Worm (Caenorhabditis elegans) whole organism, L4 larva: ENCODE data around the gene mrp-2.

Source experiments
- F26F4.8 ChIP-seq: fragments of 200-800 bp; sonication (Bioruptor generic); conservative IDR thresholded peaks from 2 replicates; pipeline ENCODE4 v1.3.6; 2022; ENCODE audit warnings: missing genetic modification characterization, missing compliant biosample characterization
- R02D3.7 ChIP-seq: fragments of 150-350 bp; sonication (generic microtip); optimal IDR thresholded peaks from 3 replicates; lab custom pipeline; 2014; ENCODE audit warnings: missing biosample characterization, missing genetic modification characterization
- Y75B8A.6 ChIP-seq: fragments of 200-800 bp; sonication (Bioruptor generic); IDR thresholded peaks from 2 replicates; pipeline ENCODE4 v1.3.6; 2022; ENCODE audit warnings: missing genetic modification reagents, missing genetic modification characterization, missing compliant biosample characterization
- aha-1 ChIP-seq: fragments of 150-350 bp; peaks from one replicate; lab custom pipeline; 2014; ENCODE audit warnings: missing biosample characterization, missing genetic modification characterization
- aly-2 ChIP-seq: sonication (generic microtip); optimal IDR thresholded peaks from 2 replicates; lab custom pipeline; 2018; ENCODE audit warnings: missing biosample characterization, missing genetic modification characterization
- arid-1 ChIP-seq: fragments of 200-800 bp; sonication (Bioruptor generic); conservative IDR thresholded peaks from 2 replicates; pipeline ENCODE4 v1.3.6; 2022; ENCODE audit warnings: missing genetic modification reagents, missing genetic modification characterization, missing compliant biosample characterization
- ceh-28 ChIP-seq: fragments of 150-350 bp; optimal IDR thresholded peaks from 2 replicates; lab custom pipeline; 2014; ENCODE audit warnings: missing biosample characterization, missing genetic modification reagents, missing genetic modification characterization
- ceh-82 ChIP-seq: sonication (generic microtip); optimal IDR thresholded peaks from 2 replicates; lab custom pipeline; 2017; ENCODE audit warnings: missing biosample characterization, missing genetic modification characterization
- ces-1 ChIP-seq: fragments of 150-350 bp; sonication (generic microtip); optimal IDR thresholded peaks from 4 replicates; lab custom pipeline; 2014; ENCODE audit warnings: missing biosample characterization, missing genetic modification reagents, missing genetic modification characterization
- cey-2 ChIP-seq: sonication (generic microtip); optimal IDR thresholded peaks from 3 replicates; lab custom pipeline; 2017; ENCODE audit warnings: missing genetic modification characterization, mild to moderate bottlenecking, missing compliant biosample characterization, antibody characterized with exemption, borderline replicate concordance; ENCODE audit not compliant: insufficient read depth
- daf-12 ChIP-seq: fragments of 150-350 bp; optimal IDR thresholded peaks from 2 replicates; lab custom pipeline; 2014; ENCODE audit warnings: missing biosample characterization, missing genetic modification reagents, missing genetic modification characterization
- daf-16 ChIP-seq, 3 experiments: sonication (generic microtip); optimal IDR thresholded peaks; 2 replicates each; lab custom pipeline; 2016 to 2017; ENCODE audit warnings: missing genetic modification characterization in 3 of 3, missing genetic modification reagents in 3 of 3, mild to moderate bottlenecking in 2 of 3, missing compliant biosample characterization in 2 of 3, missing biosample characterization in 1 of 3, moderate library complexity in 1 of 3
- dmd-6 ChIP-seq: fragments of 200-800 bp; sonication (Bioruptor generic); IDR thresholded peaks from 2 replicates; pipeline ENCODE4 v1.3.6; 2022; ENCODE audit warnings: missing genetic modification reagents, missing genetic modification characterization, missing compliant biosample characterization
- dmd-8 ChIP-seq: fragments of 200-800 bp; sonication (Bioruptor generic); IDR thresholded peaks from 2 replicates; pipeline ENCODE4 v1.3.6; 2022; ENCODE audit warnings: missing genetic modification characterization, missing compliant biosample characterization
- egl-43 ChIP-seq: fragments of 200-800 bp; sonication (Bioruptor generic); IDR thresholded peaks from 2 replicates; pipeline ENCODE4 v1.3.6; 2022; ENCODE audit warnings: missing genetic modification reagents, missing genetic modification characterization, missing compliant biosample characterization
- hif-1 ChIP-seq, 2 experiments: sonication (generic microtip); optimal IDR thresholded peaks; 2 replicates each; lab custom pipeline; 2016 to 2017; ENCODE audit warnings: missing compliant biosample characterization in 2 of 2, missing genetic modification characterization in 2 of 2, missing genetic modification reagents in 2 of 2, missing genotype in 2 of 2, mild to moderate bottlenecking in 1 of 2
- hlh-11 ChIP-seq: fragments of 200-800 bp; sonication (Bioruptor generic); optimal IDR thresholded peaks from 2 replicates; lab custom pipeline; 2018; ENCODE audit warnings: mild to moderate bottlenecking, missing genetic modification characterization, missing compliant biosample characterization
- hlh-30 ChIP-seq: sonication (generic microtip); optimal IDR thresholded peaks from 2 replicates; lab custom pipeline; 2017; ENCODE audit warnings: antibody characterized with exemption, mild to moderate bottlenecking, missing genetic modification characterization, missing compliant biosample characterization; ENCODE audit not compliant: insufficient read depth
- hmg-1.1 ChIP-seq: fragments of 200-800 bp; sonication (Bioruptor generic); IDR thresholded peaks from 2 replicates; pipeline ENCODE4 v1.3.6; 2022; ENCODE audit warnings: missing genetic modification reagents, missing genetic modification characterization, missing compliant biosample characterization
- jun-1 ChIP-seq: fragments of 150-350 bp; optimal IDR thresholded peaks from 2 replicates; lab custom pipeline; 2014; ENCODE audit warnings: missing biosample characterization, missing genetic modification reagents, missing genetic modification characterization
- lin-1 ChIP-seq: fragments of 200-800 bp; sonication (Bioruptor generic); IDR thresholded peaks from 2 replicates; pipeline ENCODE4 v1.3.6; 2022; ENCODE audit warnings: missing genetic modification reagents, missing genetic modification characterization, missing compliant biosample characterization
- lin-13 ChIP-seq: fragments of 150-350 bp; optimal IDR thresholded peaks from 2 replicates; lab custom pipeline; 2014; ENCODE audit warnings: missing biosample characterization, missing genetic modification reagents, missing genetic modification characterization
- mes-2 ChIP-seq: sonication (generic microtip); optimal IDR thresholded peaks from 2 replicates; lab custom pipeline; 2016; ENCODE audit warnings: missing genotype, mild to moderate bottlenecking, missing genetic modification characterization, missing compliant biosample characterization; ENCODE audit not compliant: poor library complexity, severe bottlenecking
- nhr-10 ChIP-seq: fragments of 150-350 bp; optimal IDR thresholded peaks from 2 replicates; lab custom pipeline; 2014; ENCODE audit warnings: missing biosample characterization, missing genetic modification characterization
- nhr-102 ChIP-seq: sonication (generic microtip); optimal IDR thresholded peaks from 2 replicates; lab custom pipeline; 2016; ENCODE audit warnings: mild to moderate bottlenecking, missing genetic modification characterization, moderate library complexity, missing compliant biosample characterization
- nhr-11 ChIP-seq: fragments of 150-350 bp; optimal IDR thresholded peaks from 2 replicates; lab custom pipeline; 2014; ENCODE audit warnings: missing biosample characterization, missing genetic modification characterization
- nhr-28 ChIP-seq: fragments of 150-350 bp; optimal IDR thresholded peaks from 2 replicates; lab custom pipeline; 2014; ENCODE audit warnings: missing biosample characterization, missing genetic modification characterization
- nhr-76 ChIP-seq: fragments of 150-350 bp; optimal IDR thresholded peaks from 2 replicates; lab custom pipeline; 2014; ENCODE audit warnings: missing biosample characterization, missing genetic modification characterization
- php-3 ChIP-seq: fragments of 200-800 bp; sonication (Bioruptor generic); IDR thresholded peaks from 2 replicates; pipeline ENCODE4 v1.3.6; 2022; ENCODE audit warnings: missing genetic modification reagents, missing genetic modification characterization, missing compliant biosample characterization
- pqm-1 ChIP-seq: sonication (generic microtip); optimal IDR thresholded peaks from 2 replicates; lab custom pipeline; 2017; ENCODE audit warnings: missing biosample characterization, missing genetic modification characterization
- rbr-2 ChIP-seq: sonication (generic microtip); optimal IDR thresholded peaks from 2 replicates; lab custom pipeline; 2016; ENCODE audit warnings: missing genotype, missing genetic modification characterization, missing compliant biosample characterization
- set-16 ChIP-seq: fragments of 200-800 bp; sonication (Bioruptor generic); IDR thresholded peaks from 2 replicates; pipeline ENCODE4 v1.3.6; 2022; ENCODE audit warnings: missing genetic modification reagents, missing genetic modification characterization, missing compliant biosample characterization
- snpc-1.2 ChIP-seq: fragments of 200-800 bp; sonication (Bioruptor generic); IDR thresholded peaks from 2 replicates; pipeline ENCODE4 v1.3.6; 2022; ENCODE audit warnings: missing genetic modification reagents, missing genetic modification characterization, missing compliant biosample characterization
- snpc-4 ChIP-seq: fragments of 150-350 bp; optimal IDR thresholded peaks from 2 replicates; lab custom pipeline; 2014; ENCODE audit warnings: missing biosample characterization, missing genetic modification characterization
- spr-3 ChIP-seq: fragments of 200-800 bp; sonication (Bioruptor generic); optimal IDR thresholded peaks from 2 replicates; lab custom pipeline; 2018; ENCODE audit warnings: mild to moderate bottlenecking, missing genetic modification characterization, missing compliant biosample characterization
- unc-130 ChIP-seq: sonication (generic microtip); optimal IDR thresholded peaks from 2 replicates; lab custom pipeline; 2016; ENCODE audit warnings: missing genetic modification reagents, missing genetic modification characterization, missing compliant biosample characterization
- unc-62 ChIP-seq, 3 experiments: fragments of 150-350 bp in 1 of 3; sonication (generic microtip); optimal IDR thresholded peaks in 2 of 3; peaks in 1 of 3; 1 replicate in 1 of 3; 2 replicates in 2 of 3; lab custom pipeline; 2014 to 2017; ENCODE audit warnings: missing biosample characterization in 3 of 3, missing genetic modification characterization in 3 of 3, missing genetic modification reagents in 3 of 3, missing genotype in 1 of 3
- zag-1 ChIP-seq: fragments of 150-350 bp; optimal IDR thresholded peaks from 2 replicates; lab custom pipeline; 2014; ENCODE audit warnings: missing biosample characterization, missing genetic modification characterization
- zfp-2 ChIP-seq: sonication (generic microtip); optimal IDR thresholded peaks from 2 replicates; lab custom pipeline; 2016; ENCODE audit warnings: mild to moderate bottlenecking, missing genetic modification characterization, missing compliant biosample characterization
- zfp-3 ChIP-seq: fragments of 200-800 bp; sonication (Bioruptor generic); conservative IDR thresholded peaks from 2 replicates; pipeline ENCODE4 v1.3.6; 2022; ENCODE audit warnings: missing genetic modification reagents, missing genetic modification characterization, missing compliant biosample characterization
- ztf-11 ChIP-seq: fragments of 150-350 bp; optimal IDR thresholded peaks from 2 replicates; lab custom pipeline; 2014; ENCODE audit warnings: missing biosample characterization, missing genetic modification characterization

mrp-2 gene

DNA sequence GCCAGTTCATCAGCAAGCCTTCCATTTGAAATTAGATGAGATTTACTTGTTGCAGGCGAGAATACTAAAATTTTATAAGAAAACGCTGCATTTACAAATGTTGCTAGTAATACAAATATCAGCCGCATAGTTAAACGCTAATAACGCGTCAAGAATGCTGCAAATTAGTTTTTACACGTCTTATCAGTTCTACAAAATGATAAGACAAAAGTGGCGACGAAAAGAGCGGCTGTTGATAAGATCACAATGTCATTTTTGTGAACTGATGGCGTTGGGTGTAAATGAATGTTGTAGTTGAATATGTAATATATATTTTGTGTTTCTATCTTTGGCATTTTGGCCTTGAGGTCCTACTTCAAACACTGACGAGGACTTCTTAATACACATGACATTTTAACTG is 42.5 kb downstream of the mrp-2 start, which contains the start of gene ugt-46:
Gene ugt-46, minus strand, starts transcription at position 279 of the 400 bp plus-strand sequence.
- TF ChIP-seq hlh-11 (tag; lab: Kevin White, UChicago) (peak; percentile 52), hmg-1.1 (GFP tag; lab: Robert Waterston, UW) (0 out of 2 replicates have a peak, but pooled peaks have one; percentile 20), nhr-11 (tag; lab: Kevin White, UChicago) (no peak), hlh-30 (peak; percentile 26), daf-16 (GFP tag; optimal IDR thresholded peaks at IDR 0.05; lab: Kevin White, UChicago) (no peak), daf-16 (tag; optimal IDR thresholded peaks at IDR 0.05; lab: Kevin White, UChicago) (peak; percentile 83), ces-1 (GFP tag; lab: Kevin White, UChicago) (no peak), rbr-2 (tag; lab: Kevin White, UChicago) (no peak), nhr-28 (peak; percentile 95), dmd-8 (no peak), dmd-6 (GFP tag; lab: Robert Waterston, UW) (peak; percentile 49; the same call in 1 of the 2 replicates), zfp-3 (GFP tag; lab: Robert Waterston, UW) (no peak), snpc-4 (tag; lab: Kevin White, UChicago) (no peak), zfp-2 (tag; lab: Kevin White, UChicago) (no peak), ztf-11 (tag; lab: Kevin White, UChicago) (no peak), pqm-1 (tag; lab: Kevin White, UChicago) (peak; percentile 95), spr-3 (GFP tag; lab: Kevin White, UChicago) (no peak), F26F4.8 (no peak), jun-1 (tag; lab: Kevin White, UChicago) (no peak), daf-12 (no peak)

DNA sequence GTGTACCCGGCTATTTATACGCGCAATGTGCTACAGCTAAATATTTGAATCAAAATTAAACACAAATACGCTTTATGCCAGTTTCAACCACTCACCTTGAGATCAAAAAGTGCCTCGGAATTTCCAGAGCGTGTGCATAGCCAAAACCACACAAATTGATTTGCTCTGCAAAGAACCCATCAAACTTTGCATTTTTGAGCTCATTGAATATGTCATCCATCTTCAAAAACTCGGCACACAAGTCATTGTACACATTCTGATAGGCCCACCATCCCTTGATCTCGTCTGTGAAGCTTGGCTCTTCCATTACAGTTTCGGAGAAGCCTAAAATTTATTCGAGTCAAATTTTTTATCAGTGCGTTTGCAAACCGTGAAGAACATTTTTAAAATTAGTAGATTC is 43.1 kb downstream of the mrp-2 start:
- peak in 1 of 2 experiments; percentile 96 for TF ChIP-seq unc-62 (GFP tag; optimal IDR thresholded peaks at IDR 0.05 in 1 of 2; lab: Kevin White, UChicago)
- no peak for TF ChIP-seq unc-62 (tag; optimal IDR thresholded peaks at IDR 0.05; lab: Kevin White, UChicago)
- TF ChIP-seq arid-1 (GFP tag; lab: Robert Waterston, UW) = no peak

DNA sequence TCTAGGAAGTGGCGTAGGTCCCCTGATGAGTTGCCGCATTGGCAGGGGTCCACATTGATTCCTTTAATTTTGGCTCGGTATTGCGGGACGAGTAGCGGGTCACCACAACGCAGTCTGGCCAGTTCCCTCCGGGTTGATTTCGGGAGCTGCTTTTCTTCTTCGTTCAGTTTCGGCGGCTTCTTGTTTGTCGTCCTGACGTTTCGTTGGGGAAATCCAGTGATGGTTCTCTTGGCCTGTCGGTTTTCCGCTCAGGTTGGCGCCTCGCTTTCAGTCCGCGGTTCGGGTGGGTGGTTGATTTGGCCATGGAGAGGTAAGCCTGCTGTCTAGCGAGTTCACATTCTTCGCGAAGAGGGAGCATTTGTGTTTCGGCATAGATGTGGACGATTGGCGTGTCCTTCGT is 43.7 kb downstream of the mrp-2 start:
- TF ChIP-seq ceh-28 (tag; lab: Kevin White, UChicago) (no peak), set-16 (GFP tag; lab: Robert Waterston, UW) (peak; percentile 62; the same call in 1 of the 2 replicates)

DNA sequence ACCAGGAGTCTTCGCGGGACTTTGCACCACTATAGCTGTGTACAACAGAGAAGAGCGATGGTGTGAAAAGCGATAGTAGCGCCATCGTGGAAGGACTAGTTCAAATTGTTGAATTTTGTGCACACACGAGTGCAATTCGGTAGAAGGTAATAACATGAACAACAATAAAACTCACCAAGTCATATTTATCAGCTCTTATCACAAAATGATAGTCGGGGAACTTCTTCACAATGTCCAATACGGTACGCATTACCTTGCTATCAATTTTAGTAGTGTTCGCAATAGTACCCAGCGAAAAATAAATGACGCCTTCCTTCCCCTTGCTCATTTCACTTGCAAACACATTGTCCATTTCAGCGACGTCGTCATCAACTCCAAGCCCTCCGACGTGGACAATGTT is 44.8 kb downstream of the mrp-2 start:
- TF ChIP-seq unc-62 (GFP tag; optimal IDR thresholded peaks at IDR 0.05 in 1 of 2; lab: Kevin White, UChicago) (no peak), unc-62 (tag; optimal IDR thresholded peaks at IDR 0.05; lab: Kevin White, UChicago) (no peak), nhr-28 (peak; percentile 49), aha-1 (tag; lab: Kevin White, UChicago) (peak; percentile 63), daf-16 (GFP tag; optimal IDR thresholded peaks at IDR 0.05; lab: Kevin White, UChicago) (no peak), daf-16 (tag; optimal IDR thresholded peaks at IDR 0.05; lab: Kevin White, UChicago) (peak; percentile 30), zag-1 (tag; lab: Kevin White, UChicago) (no peak), pqm-1 (tag; lab: Kevin White, UChicago) (peak; percentile 51), php-3 (GFP tag; lab: Robert Waterston, UW) (peak; percentile 70), Y75B8A.6 (no peak), spr-3 (GFP tag; lab: Kevin White, UChicago) (no peak)
- TF ChIP-seq, all 104 proteins: peak for 5

DNA sequence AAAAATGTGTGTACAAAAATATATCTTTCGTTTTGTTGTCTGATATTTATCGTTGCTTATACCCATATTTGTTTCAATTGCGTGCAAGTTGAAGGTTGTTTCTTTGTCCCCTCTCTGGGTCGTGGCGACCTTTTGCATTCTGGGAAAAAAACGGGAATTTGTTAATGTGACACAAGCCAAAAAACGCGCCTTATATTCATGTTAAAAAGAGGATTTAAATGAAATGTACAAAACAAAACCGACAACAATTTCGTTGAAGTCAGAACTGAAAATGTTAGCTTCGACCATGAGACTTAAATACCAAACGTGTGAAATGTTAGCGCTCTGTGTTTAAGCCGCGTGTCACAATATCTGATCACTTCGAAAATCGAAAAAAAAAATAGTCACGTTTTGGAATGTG is 48.0 kb downstream of the mrp-2 start:
- TF ChIP-seq aha-1 (tag; lab: Kevin White, UChicago) (peak; percentile 93), nhr-102 (no peak)

DNA sequence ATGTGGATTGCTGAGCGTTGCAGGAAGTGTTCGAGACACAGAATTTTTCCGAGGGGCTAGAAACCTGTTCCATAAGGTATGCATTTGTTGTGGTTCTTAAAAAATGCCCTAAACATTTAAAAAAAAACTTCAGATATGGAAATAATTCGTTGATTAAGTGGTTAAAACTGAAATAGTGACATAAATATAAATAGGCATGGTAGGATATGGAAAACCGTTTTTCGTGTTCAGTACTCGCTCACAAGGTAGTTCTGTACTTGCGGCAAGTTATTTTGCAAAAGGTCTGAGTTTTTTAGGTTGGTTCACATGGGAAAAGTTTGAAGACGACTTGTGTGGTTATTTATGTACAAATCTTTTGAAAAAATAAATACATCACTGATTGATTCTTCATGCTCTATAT is 51.6 kb downstream of the mrp-2 start, which contains the start of gene B0310.3:
Gene B0310.3, minus strand, starts transcription at position 101 of the 400 bp plus-strand sequence.
- TF ChIP-seq nhr-28 (no peak), dmd-8 (no peak), egl-43 (no peak), ceh-28 (tag; lab: Kevin White, UChicago) (no peak), nhr-10 (tag; lab: Kevin White, UChicago) (no peak), nhr-76 (no peak), lin-1 (GFP tag; lab: Robert Waterston, UW) (no peak), mes-2 (tag; lab: Kevin White, UChicago) (no peak), unc-130 (GFP tag; lab: Kevin White, UChicago) (no peak), snpc-1.2 (GFP tag; lab: Robert Waterston, UW) (no peak), cey-2 (no peak), hif-1 (tag; optimal IDR thresholded peaks at IDR 0.05; lab: Kevin White, UChicago) (no peak), lin-13 (GFP tag; lab: Kevin White, UChicago) (no peak), aly-2 (tag; lab: Kevin White, UChicago) (no peak), R02D3.7 (no peak), ceh-82 (tag; lab: Kevin White, UChicago) (no peak)
